Worm (Caenorhabditis elegans): ENCODE results near the gene nhr-84.

ce11 chrV:15921102-15921501 is 41.7 kb upstream of the nhr-84 start, which contains the start of gene cdr-1:
- TF ChIP-seq elt-3 (tag; optimal IDR thresholded peaks at IDR 0.05) (no peak), pha-4 (tag; optimal IDR thresholded peaks at IDR 0.05) (no peak), zip-8 (tag; optimal IDR thresholded peaks at IDR 0.05) (no peak), lin-13 (tag; optimal IDR thresholded peaks at IDR 0.05) (no peak)

Data from whole organism, mixed stage, embryonic.